Fruit fly (Drosophila melanogaster): ENCODE results near the gene CG8349.

Gene CG8349

dm6 chr2L:8233571-8233970 is 17.9 kb downstream of the CG8349 start:
- TF ChIP-seq rn (GFP tag; IDR thresholded peaks at IDR 0.05) (no peak), CG8159 (tag; optimal IDR thresholded peaks at IDR 0.05) (peak; percentile 1), Pif1A (GFP tag; optimal IDR thresholded peaks at IDR 0.05) (peak; percentile 13), Snoo (tag; optimal IDR thresholded peaks at IDR 0.05) (peak; percentile 1)

dm6 chr2L:8239032-8239650 is 23.4 kb downstream of the CG8349 start:
- TF ChIP-seq gl (tag; optimal IDR thresholded peaks at IDR 0.05), result no peak
- no peak for TF ChIP-seq CG34367 (tag; optimal IDR thresholded peaks at IDR 0.05)
- no peak for TF ChIP-seq CG10348 (GFP tag; IDR thresholded peaks at IDR 0.05)
- no peak for TF ChIP-seq Snoo (tag; optimal IDR thresholded peaks at IDR 0.05)
- TF ChIP-seq CG15710 (tag; optimal IDR thresholded peaks at IDR 0.05), result no peak
- no peak for TF ChIP-seq Pif1A (GFP tag; optimal IDR thresholded peaks at IDR 0.05)
- TF ChIP-seq CG12605 (GFP tag; IDR thresholded peaks at IDR 0.05), result no peak
- no peak for TF ChIP-seq CG32121 (GFP tag; IDR thresholded peaks at IDR 0.05)
- no peak for TF ChIP-seq CG17806 (tag; optimal IDR thresholded peaks at IDR 0.05)

- TF ChIP-seq fd96Ca (GFP tag; IDR thresholded peaks at IDR 0.05), result no peak
- no peak for TF ChIP-seq CG8159 (tag; optimal IDR thresholded peaks at IDR 0.05)
These were observed 24.1 kb downstream of the CG8349 start, which contains the start of gene Pvr for dm6 chr2L:8239712-8240245. Pvr (minus strand) TSS chr2L:8239878.

- no peak for TF ChIP-seq rn (GFP tag; IDR thresholded peaks at IDR 0.05)
- TF ChIP-seq CG10348 (GFP tag; IDR thresholded peaks at IDR 0.05), result no peak
These were observed 26.0 kb downstream of the CG8349 start, which contains the start of gene Spn28F for dm6 chr2L:8241700-8242099. Spn28F (minus strand) TSS chr2L:8241800.

dm6 chr2L:8242186-8242585 is 26.5 kb downstream of the CG8349 start, which contains the start of gene CG14277:
CG14277 (plus strand) TSS chr2L:8242486.
- TF ChIP-seq Pif1B (GFP tag; optimal IDR thresholded peaks at IDR 0.05), result no peak
- no peak for TF ChIP-seq Ets98B (GFP tag; IDR thresholded peaks at IDR 0.05)
- TF ChIP-seq CG10348 (GFP tag; IDR thresholded peaks at IDR 0.05), result no peak
- no peak for TF ChIP-seq CG13204 (GFP tag; optimal IDR thresholded peaks at IDR 0.05)
- TF ChIP-seq D1 (tag; optimal IDR thresholded peaks at IDR 0.05), result no peak
- TF ChIP-seq CG9948 (tag; optimal IDR thresholded peaks at IDR 0.05), result no peak
- TF ChIP-seq CG17806 (tag; optimal IDR thresholded peaks at IDR 0.05), result no peak
- no peak for TF ChIP-seq CG34367 (tag; optimal IDR thresholded peaks at IDR 0.05)
- TF ChIP-seq Snoo (tag; optimal IDR thresholded peaks at IDR 0.05), result no peak
- no peak for TF ChIP-seq CG4496 (GFP tag; IDR thresholded peaks at IDR 0.05)
- no peak for TF ChIP-seq rn (GFP tag; IDR thresholded peaks at IDR 0.05)
- TF ChIP-seq gl (tag; optimal IDR thresholded peaks at IDR 0.05), result no peak
- TF ChIP-seq fd96Ca (GFP tag; IDR thresholded peaks at IDR 0.05), result no peak
- TF ChIP-seq CG14655 (GFP tag; optimal IDR thresholded peaks at IDR 0.05), result no peak
- TF ChIP-seq EcR (GFP tag; optimal IDR thresholded peaks at IDR 0.05), result no peak
- TF ChIP-seq CG8301 (tag; optimal IDR thresholded peaks at IDR 0.05), result no peak
- TF ChIP-seq CG12605 (GFP tag; IDR thresholded peaks at IDR 0.05), result no peak
- TF ChIP-seq CG8159 (tag; optimal IDR thresholded peaks at IDR 0.05), result no peak
- no peak for TF ChIP-seq CG32121 (GFP tag; IDR thresholded peaks at IDR 0.05)
- no peak for TF ChIP-seq Pif1A (GFP tag; optimal IDR thresholded peaks at IDR 0.05)

dm6 chr2L:8243903-8244302 is 28.2 kb downstream of the CG8349 start, which contains the start of gene CG43057:
CG43057 (minus strand) TSS chr2L:8244003.
- TF ChIP-seq CG12605 (GFP tag; IDR thresholded peaks at IDR 0.05) (no peak), D1 (tag; optimal IDR thresholded peaks at IDR 0.05) (no peak), CG34367 (tag; optimal IDR thresholded peaks at IDR 0.05) (no peak), CG8159 (tag; optimal IDR thresholded peaks at IDR 0.05) (no peak), Snoo (tag; optimal IDR thresholded peaks at IDR 0.05) (no peak), Ets98B (GFP tag; IDR thresholded peaks at IDR 0.05) (no peak), CG14655 (GFP tag; optimal IDR thresholded peaks at IDR 0.05) (no peak), gl (tag; optimal IDR thresholded peaks at IDR 0.05) (no peak), CG10348 (GFP tag; IDR thresholded peaks at IDR 0.05) (no peak), Pif1A (GFP tag; optimal IDR thresholded peaks at IDR 0.05) (no peak), CG4496 (GFP tag; IDR thresholded peaks at IDR 0.05) (no peak), CG17806 (tag; optimal IDR thresholded peaks at IDR 0.05) (no peak)

dm6 chr2L:8255406-8255805 is 39.7 kb downstream of the CG8349 start:
- TF ChIP-seq D1 (tag; optimal IDR thresholded peaks at IDR 0.05), result no peak
- TF ChIP-seq CG4496 (GFP tag; IDR thresholded peaks at IDR 0.05), result no peak
- TF ChIP-seq Pif1B (GFP tag; optimal IDR thresholded peaks at IDR 0.05), result no peak
- no peak for TF ChIP-seq Pif1A (GFP tag; optimal IDR thresholded peaks at IDR 0.05)
- TF ChIP-seq fd96Ca (GFP tag; IDR thresholded peaks at IDR 0.05), result no peak
- TF ChIP-seq CG32121 (GFP tag; IDR thresholded peaks at IDR 0.05), result no peak
- TF ChIP-seq gl (tag; optimal IDR thresholded peaks at IDR 0.05), result no peak
- TF ChIP-seq Snoo (tag; optimal IDR thresholded peaks at IDR 0.05), result no peak
- TF ChIP-seq rn (GFP tag; IDR thresholded peaks at IDR 0.05), result no peak
- no peak for TF ChIP-seq CG8159 (tag; optimal IDR thresholded peaks at IDR 0.05)

All from whole organism, pupa.